Worm (Caenorhabditis elegans) whole organism, L3 larva: Measurements from ENCODE around the gene R03H10.4.

Source experiments
- ceh-28 ChIP-seq: fragments of 150-350 bp; optimal IDR thresholded peaks from 2 replicates; lab custom pipeline; 2014; ENCODE audit warnings: missing biosample characterization, missing genetic modification reagents, missing genetic modification characterization
- elt-1 ChIP-seq: fragments of 150-350 bp; optimal IDR thresholded peaks from 2 replicates; lab custom pipeline; 2014; ENCODE audit warnings: missing biosample characterization, missing genetic modification characterization
- elt-3 ChIP-seq, 3 experiments: fragments of 150-350 bp in 1 of 3; sonication (generic microtip) in 2 of 3; optimal IDR thresholded peaks; 2 replicates in 2 of 3; 4 replicates in 1 of 3; lab custom pipeline; 2014 to 2017; ENCODE audit warnings: missing biosample characterization in 3 of 3, missing genetic modification characterization in 3 of 3
- nhr-12 ChIP-seq: fragments of 150-350 bp; optimal IDR thresholded peaks from 2 replicates; lab custom pipeline; 2014; ENCODE audit warnings: missing biosample characterization, missing genetic modification characterization
- nhr-237 ChIP-seq: fragments of 150-350 bp; optimal IDR thresholded peaks from 2 replicates; lab custom pipeline; 2014; ENCODE audit warnings: missing biosample characterization, missing genetic modification characterization
- nhr-28 ChIP-seq: fragments of 150-350 bp; optimal IDR thresholded peaks from 2 replicates; lab custom pipeline; 2014; ENCODE audit warnings: missing biosample characterization, missing genetic modification characterization
- pha-4 ChIP-seq: fragments of 150-350 bp; optimal IDR thresholded peaks from 2 replicates; lab custom pipeline; 2014; ENCODE audit warnings: missing biosample characterization, missing genetic modification reagents, missing genetic modification characterization
- snpc-4 ChIP-seq: fragments of 150-350 bp; optimal IDR thresholded peaks from 2 replicates; lab custom pipeline; 2014; ENCODE audit warnings: missing biosample characterization, missing genetic modification characterization
- unc-62 ChIP-seq: fragments of 150-350 bp; sonication (generic microtip); optimal IDR thresholded peaks from 4 replicates; lab custom pipeline; 2014; ENCODE audit warnings: missing biosample characterization, missing genetic modification reagents, missing genetic modification characterization
- zag-1 ChIP-seq: fragments of 150-350 bp; optimal IDR thresholded peaks from 2 replicates; lab custom pipeline; 2014; ENCODE audit warnings: missing biosample characterization, missing genetic modification characterization
- ztf-11 ChIP-seq: fragments of 150-350 bp; optimal IDR thresholded peaks from 2 replicates; lab custom pipeline; 2014; ENCODE audit warnings: missing biosample characterization, missing genetic modification characterization

DNA sequence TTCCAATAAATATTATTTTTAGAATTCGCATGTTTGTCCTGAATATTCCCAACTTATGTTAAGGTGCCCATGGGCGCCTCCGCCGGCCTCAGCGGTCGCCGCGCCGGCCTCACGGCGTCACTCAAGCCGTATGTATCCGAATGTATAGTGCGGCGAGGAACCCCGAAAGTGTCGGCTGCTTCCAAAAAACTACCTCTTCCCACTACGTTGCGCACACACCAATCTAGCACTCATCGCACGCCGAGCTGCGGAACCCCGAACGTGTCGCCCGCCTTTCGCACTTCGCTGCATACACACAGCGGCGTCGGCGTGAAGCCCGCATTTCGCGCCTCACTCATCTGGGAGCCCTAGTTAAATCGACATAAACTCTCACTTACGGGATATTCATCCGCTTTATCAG is 471 bp downstream of the R03H10.4 start:
- TF ChIP-seq unc-62 (GFP tag; lab: Kevin White, UChicago) (no peak), nhr-237 (tag; lab: Kevin White, UChicago) (no peak), elt-3 (tag; optimal IDR thresholded peaks at IDR 0.05; lab: Kevin White, UChicago) (no peak), pha-4 (tag; lab: Kevin White, UChicago) (no peak), nhr-12 (no peak), snpc-4 (tag; lab: Kevin White, UChicago) (no peak), ztf-11 (tag; lab: Kevin White, UChicago) (no peak), elt-1 (tag; lab: Kevin White, UChicago) (no peak), nhr-28 (no peak), zag-1 (tag; lab: Kevin White, UChicago) (no peak), ceh-28 (tag; lab: Kevin White, UChicago) (no peak)
